Worm (Caenorhabditis elegans): ENCODE results near the gene Y67D8B.3.
A peak's percentile ranks its signal among the peaks of the same experiment; 100 is the strongest.

The Y67D8B.3 gene

DNA sequence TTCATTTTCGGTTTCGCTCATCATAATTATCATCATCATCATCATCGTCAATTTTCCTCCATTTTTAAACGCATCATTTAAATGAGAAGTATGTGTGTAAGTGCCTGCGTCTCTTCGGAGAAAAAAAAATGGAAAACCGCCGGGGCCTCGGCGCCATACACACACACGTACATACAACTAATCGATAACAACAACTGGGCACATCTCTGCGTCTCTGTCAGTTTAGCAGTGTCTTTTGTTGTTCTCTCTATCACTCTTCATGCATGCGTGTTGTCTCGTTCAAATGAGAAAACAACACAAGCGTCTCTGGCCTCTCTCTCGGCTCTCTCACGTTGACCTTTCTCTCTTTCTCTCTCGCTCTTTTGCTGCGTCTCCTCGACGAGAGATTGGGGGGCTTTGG, 41.2 kb downstream of the Y67D8B.3 start:
- peak; percentile 82 for TF ChIP-seq ceh-48 (tag; optimal IDR thresholded peaks at IDR 0.05)
- TF ChIP-seq pha-2 (tag; optimal IDR thresholded peaks at IDR 0.05), result no peak
- TF ChIP-seq ceh-31 (tag; optimal IDR thresholded peaks at IDR 0.05), result peak; percentile 83
- TF ChIP-seq madf-2 (tag; optimal IDR thresholded peaks at IDR 0.05), result no peak
- TF ChIP-seq mec-3 (tag; optimal IDR thresholded peaks at IDR 0.05; ENCODE audit: borderline replicate concordance), result no peak
- TF ChIP-seq dmd-4 (tag; optimal IDR thresholded peaks at IDR 0.05; ENCODE audit: borderline replicate concordance), result no peak
- TF ChIP-seq pros-1 (tag; optimal IDR thresholded peaks at IDR 0.05), result no peak
- TF ChIP-seq hlh-13 (GFP tag; optimal IDR thresholded peaks at IDR 0.05), result no peak
- no peak for TF ChIP-seq hlh-15 (tag; optimal IDR thresholded peaks at IDR 0.05)
- TF ChIP-seq ttx-3 (tag; optimal IDR thresholded peaks at IDR 0.05), result no peak
- no peak for TF ChIP-seq fkh-10 (GFP tag; optimal IDR thresholded peaks at IDR 0.05)
- TF ChIP-seq lim-6 (tag; optimal IDR thresholded peaks at IDR 0.05), result no peak
- TF ChIP-seq tbx-7 (tag; optimal IDR thresholded peaks at IDR 0.05), result no peak
- no peak for TF ChIP-seq ahr-1 (tag; optimal IDR thresholded peaks at IDR 0.05)
- no peak for TF ChIP-seq ceh-14 (tag; optimal IDR thresholded peaks at IDR 0.05)
- no peak for TF ChIP-seq sox-4 (tag; optimal IDR thresholded peaks at IDR 0.05)
- TF ChIP-seq dve-1 (tag; optimal IDR thresholded peaks at IDR 0.05), result peak; percentile 57
- no peak for TF ChIP-seq pha-4 (tag; optimal IDR thresholded peaks at IDR 0.05)
- no peak for TF ChIP-seq ceh-19 (GFP tag; optimal IDR thresholded peaks at IDR 0.05)
- peak; percentile 85 for TF ChIP-seq ceh-18 (tag; optimal IDR thresholded peaks at IDR 0.05)
- TF ChIP-seq hlh-30 (tag; optimal IDR thresholded peaks at IDR 0.05; ENCODE audit: insufficient read depth), result peak; percentile 41
- TF ChIP-seq F13H6.1 (tag; optimal IDR thresholded peaks at IDR 0.05), result no peak
- TF ChIP-seq unc-86 (tag; optimal IDR thresholded peaks at IDR 0.05), result no peak
- no peak for TF ChIP-seq eyg-1 (tag; optimal IDR thresholded peaks at IDR 0.05)
- no peak for TF ChIP-seq ceh-9 (tag; optimal IDR thresholded peaks at IDR 0.05)
- TF ChIP-seq rnt-1 (tag; optimal IDR thresholded peaks at IDR 0.05), result peak; percentile 31
- TF ChIP-seq unc-42 (tag; optimal IDR thresholded peaks at IDR 0.05), result no peak
- no peak for TF ChIP-seq ceh-2 (tag; optimal IDR thresholded peaks at IDR 0.05)
- TF ChIP-seq sdc-2 (tag; optimal IDR thresholded peaks at IDR 0.05), result no peak
- peak; percentile 51 for TF ChIP-seq ceh-34 (tag; optimal IDR thresholded peaks at IDR 0.05)
- no peak for TF ChIP-seq hlh-8 (tag; optimal IDR thresholded peaks at IDR 0.05)
- TF ChIP-seq ceh-22 (tag; optimal IDR thresholded peaks at IDR 0.05), result no peak
- no peak for TF ChIP-seq npax-4 (tag; optimal IDR thresholded peaks at IDR 0.05)
- TF ChIP-seq odd-2 (tag; optimal IDR thresholded peaks at IDR 0.05), result no peak
- TF ChIP-seq unc-55 (GFP tag; optimal IDR thresholded peaks at IDR 0.05), result peak; percentile 86
- TF ChIP-seq nfya-1 (tag; optimal IDR thresholded peaks at IDR 0.05), result peak; percentile 72
- no peak for TF ChIP-seq K09A11.1 (tag; optimal IDR thresholded peaks at IDR 0.05; ENCODE audit: insufficient read depth)
- TF ChIP-seq hlh-6 (tag; optimal IDR thresholded peaks at IDR 0.05), result no peak
- no peak for TF ChIP-seq pat-9 (tag; optimal IDR thresholded peaks at IDR 0.05)
- TF ChIP-seq syd-9 (tag; optimal IDR thresholded peaks at IDR 0.05), result no peak
- TF ChIP-seq tbx-2 (tag; optimal IDR thresholded peaks at IDR 0.05), result peak; percentile 69
- TF ChIP-seq pag-3 (tag; optimal IDR thresholded peaks at IDR 0.05; ENCODE audit: borderline replicate concordance), result no peak
- no peak for TF ChIP-seq T23F11.4 (GFP tag; optimal IDR thresholded peaks at IDR 0.05)
- no peak for TF ChIP-seq C08G9.2 (tag; optimal IDR thresholded peaks at IDR 0.05)
- TF ChIP-seq sox-2 (GFP tag; IDR thresholded peaks at IDR 0.05), result no peak
- TF ChIP-seq ama-1 (optimal IDR thresholded peaks at IDR 0.05), result no peak
- TF ChIP-seq ceh-6 (GFP tag; optimal IDR thresholded peaks at IDR 0.05), result no peak
- TF ChIP-seq gmeb-2 (tag; optimal IDR thresholded peaks at IDR 0.05), result no peak
- no peak for TF ChIP-seq ceh-24 (tag; optimal IDR thresholded peaks at IDR 0.05)
- TF ChIP-seq zip-5 (tag; optimal IDR thresholded peaks at IDR 0.05), result no peak
- TF ChIP-seq nhr-11 (tag; optimal IDR thresholded peaks at IDR 0.05), result no peak
- no peak for TF ChIP-seq ztf-16 (tag; optimal IDR thresholded peaks at IDR 0.05)
- TF ChIP-seq Y22D7AL.16 (tag; optimal IDR thresholded peaks at IDR 0.05), result no peak
- no peak for TF ChIP-seq pax-1 (tag; optimal IDR thresholded peaks at IDR 0.05)

Data from whole organism, late embryonic.